Fruit fly (Drosophila melanogaster): ENCODE measurements around the gene CG17350.

Gene CG17350

dm6 chr2L:19422642-19423041, 41.9 kb downstream of the CG17350 start:
- no peak for TF ChIP-seq Sp1 (GFP tag; optimal IDR thresholded peaks at IDR 0.05)
- no peak for TF ChIP-seq Hr78 (GFP tag; optimal IDR thresholded peaks at IDR 0.05)

dm6 chr2L:19423467-19424122, 42.9 kb downstream of the CG17350 start, which contains the start of the genes Alp12 and CG13085:
Gene Alp12, plus strand, starts transcription at chr2L:19424050.
Gene CG13085, plus strand, starts transcription at chr2L:19424050.
- TF ChIP-seq psq (GFP tag; optimal IDR thresholded peaks at IDR 0.05) (peak; percentile 90), h (GFP tag; optimal IDR thresholded peaks at IDR 0.05) (peak; percentile 94), lola (GFP tag; optimal IDR thresholded peaks at IDR 0.05) (no peak), Hr83 (GFP tag; optimal IDR thresholded peaks at IDR 0.05; ENCODE audit: poor library complexity, severe bottlenecking) (peak; percentile 87), Dfd (GFP tag; optimal IDR thresholded peaks at IDR 0.05) (no peak), ey (GFP tag; optimal IDR thresholded peaks at IDR 0.05) (peak; percentile 94), tai (GFP tag; optimal IDR thresholded peaks at IDR 0.05) (no peak), HLH106 (tag; optimal IDR thresholded peaks at IDR 0.05) (peak; percentile 93), jim (GFP tag; optimal IDR thresholded peaks at IDR 0.05) (no peak), OdsH (GFP tag; optimal IDR thresholded peaks at IDR 0.05) (peak; percentile 94), dl (GFP tag; optimal IDR thresholded peaks at IDR 0.05; ENCODE audit: insufficient read depth in 1 of 2, partially characterized antibody in 2 of 2) (peak; percentile 89 to 97), br (GFP tag; optimal IDR thresholded peaks at IDR 0.05) (peak; percentile 92), Sp1 (GFP tag; optimal IDR thresholded peaks at IDR 0.05) (peak; percentile 96), Jra (GFP tag; optimal IDR thresholded peaks at IDR 0.05) (peak; percentile 73), CrebA (GFP tag; optimal IDR thresholded peaks at IDR 0.05; ENCODE audit: borderline replicate concordance) (no peak), foxo (GFP tag; optimal IDR thresholded peaks at IDR 0.05) (peak; percentile 29 to 94), usp (GFP tag; optimal IDR thresholded peaks at IDR 0.05) (no peak), rgr (GFP tag; optimal IDR thresholded peaks at IDR 0.05) (peak; percentile 94), sv (GFP tag; optimal IDR thresholded peaks at IDR 0.05) (peak; percentile 97), Abd-B (GFP tag; optimal IDR thresholded peaks at IDR 0.05) (no peak), woc (GFP tag; optimal IDR thresholded peaks at IDR 0.05) (peak; percentile 73), dmrt93B (GFP tag; optimal IDR thresholded peaks at IDR 0.05) (peak; percentile 90), CG9705 (GFP tag; optimal IDR thresholded peaks at IDR 0.05) (peak; percentile 81), Mio (GFP tag; optimal IDR thresholded peaks at IDR 0.05) (peak; percentile 33), sage (GFP tag; optimal IDR thresholded peaks at IDR 0.05) (peak; percentile 80), Dif (GFP tag; optimal IDR thresholded peaks at IDR 0.05; ENCODE audit: partially characterized antibody) (peak; percentile 98), CG32264 (GFP tag; optimal IDR thresholded peaks at IDR 0.05) (peak; percentile 65), Vsx2 (GFP tag; optimal IDR thresholded peaks at IDR 0.05; ENCODE audit: partially characterized antibody) (peak; percentile 45), GATAd (GFP tag; optimal IDR thresholded peaks at IDR 0.05) (no peak), pan (optimal IDR thresholded peaks at IDR 0.05) (no peak), Hr78 (GFP tag; optimal IDR thresholded peaks at IDR 0.05) (no peak), fru (GFP tag; optimal IDR thresholded peaks at IDR 0.05) (peak; percentile 96), dsf (GFP tag; optimal IDR thresholded peaks at IDR 0.05; ENCODE audit: borderline replicate concordance) (peak; percentile 62), N (GFP tag; optimal IDR thresholded peaks at IDR 0.05) (no peak), Myc (optimal IDR thresholded peaks at IDR 0.05) (no peak), Rel (GFP tag; optimal IDR thresholded peaks at IDR 0.05) (peak; percentile 60), Rel (tag; optimal IDR thresholded peaks at IDR 0.05) (peak; percentile 58), Hnf4 (GFP tag; optimal IDR thresholded peaks at IDR 0.05) (peak; percentile 84), brk (GFP tag; optimal IDR thresholded peaks at IDR 0.05) (peak; percentile 83)

All from whole organism, wandering third instar larva.